Fruit fly (Drosophila melanogaster) S2 (cell line): Measurements from ENCODE around the gene GC2.

Experiments
- CG8478 ChIP-seq: fragments of >200 bp; optimal IDR thresholded peaks from 2 replicates; lab custom pipeline; 2018
- CTCF ChIP-seq, 2 experiments: fragments of >200 bp; optimal IDR thresholded peaks; 2 replicates each; lab custom pipeline; 2018

DNA sequence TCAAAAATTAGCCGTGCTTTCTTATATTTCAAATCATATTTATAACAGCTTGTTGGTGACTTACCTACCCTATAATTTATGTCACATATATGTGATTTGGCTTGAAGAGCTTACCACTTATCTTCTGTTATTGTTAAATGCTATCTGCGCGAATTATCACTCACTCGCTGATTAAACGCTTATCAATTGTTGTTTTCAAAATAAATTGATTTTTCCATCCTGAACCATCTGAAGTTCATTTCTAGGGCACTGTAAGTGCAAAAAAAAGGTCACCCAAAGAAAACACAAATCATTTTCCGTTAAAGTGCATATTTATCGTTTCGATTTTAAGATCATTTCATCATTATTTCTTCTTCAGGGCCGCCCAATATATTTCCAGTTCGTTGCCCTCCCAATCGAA, 6.8 kb downstream of the GC2 start:
- no peak for TF ChIP-seq CTCF (optimal IDR thresholded peaks at IDR 0.05; lab: Kevin White, UChicago)
- TF ChIP-seq CG8478 (lab: Kevin White, UChicago): no peak
